Worm (Caenorhabditis elegans) whole organism, mixed stage, embryonic: ENCODE data around the gene C54D2.6.

ENCODE experiments used
- blmp-1 ChIP-seq: fragments of 150-350 bp; optimal IDR thresholded peaks from 2 replicates; lab custom pipeline; 2014; ENCODE audit warnings: missing biosample characterization, missing genetic modification characterization
- ces-1 ChIP-seq: fragments of 150-350 bp; optimal IDR thresholded peaks from 2 replicates; lab custom pipeline; 2014; ENCODE audit warnings: missing biosample characterization, missing genetic modification reagents, missing genetic modification characterization
- elt-1 ChIP-seq: sonication (generic microtip); optimal IDR thresholded peaks from 2 replicates; lab custom pipeline; 2017; ENCODE audit warnings: missing genetic modification characterization, mild to moderate bottlenecking, missing compliant biosample characterization, antibody characterized with exemption, moderate library complexity, borderline replicate concordance; ENCODE audit not compliant: insufficient read depth
- lin-13 ChIP-seq: fragments of 150-350 bp; optimal IDR thresholded peaks from 2 replicates; lab custom pipeline; 2014; ENCODE audit warnings: missing biosample characterization, missing genetic modification characterization
- lsy-2 ChIP-seq: fragments of 150-350 bp; optimal IDR thresholded peaks from 2 replicates; lab custom pipeline; 2014; ENCODE audit warnings: missing biosample characterization, missing genetic modification characterization
- nhr-12 ChIP-seq: fragments of 150-350 bp; optimal IDR thresholded peaks from 2 replicates; lab custom pipeline; 2014; ENCODE audit warnings: missing biosample characterization, missing genetic modification characterization
- nhr-2 ChIP-seq: fragments of 150-350 bp; optimal IDR thresholded peaks from 2 replicates; lab custom pipeline; 2014; ENCODE audit warnings: missing biosample characterization, missing genetic modification characterization
- nhr-237 ChIP-seq: fragments of 150-350 bp; optimal IDR thresholded peaks from 2 replicates; lab custom pipeline; 2014; ENCODE audit warnings: missing biosample characterization, missing genetic modification characterization
- nhr-76 ChIP-seq: sonication (generic microtip); optimal IDR thresholded peaks from 2 replicates; lab custom pipeline; 2017; ENCODE audit warnings: missing biosample characterization, missing genetic modification characterization
- snpc-4 ChIP-seq: fragments of 150-350 bp; optimal IDR thresholded peaks from 2 replicates; lab custom pipeline; 2014; ENCODE audit warnings: missing biosample characterization, missing genetic modification characterization
- sptf-1 ChIP-seq: sonication (generic microtip); optimal IDR thresholded peaks from 2 replicates; lab custom pipeline; 2017; ENCODE audit warnings: mild to moderate bottlenecking, missing genetic modification characterization, moderate library complexity, missing compliant biosample characterization
- unc-62 ChIP-seq: fragments of 150-350 bp; optimal IDR thresholded peaks from 2 replicates; lab custom pipeline; 2014; ENCODE audit warnings: missing biosample characterization, missing genetic modification reagents, missing genetic modification characterization
- ztf-11 ChIP-seq: fragments of 150-350 bp; optimal IDR thresholded peaks from 2 replicates; lab custom pipeline; 2014; ENCODE audit warnings: missing biosample characterization, missing genetic modification characterization

- TF ChIP-seq snpc-4 (tag; lab: Kevin White, UChicago) (no peak), sptf-1 (tag; lab: Kevin White, UChicago) (no peak), lin-13 (tag; lab: Kevin White, UChicago) (no peak), nhr-237 (tag; lab: Kevin White, UChicago) (no peak), elt-1 (tag; lab: Kevin White, UChicago) (no peak), lsy-2 (tag; lab: Kevin White, UChicago) (no peak), unc-62 (GFP tag; lab: Kevin White, UChicago) (no peak), ztf-11 (no peak), nhr-2 (tag; lab: Kevin White, UChicago) (no peak), ces-1 (GFP tag; lab: Kevin White, UChicago) (no peak), nhr-12 (tag; lab: Kevin White, UChicago) (no peak), blmp-1 (tag; lab: Kevin White, UChicago) (no peak), nhr-76 (tag; lab: Kevin White, UChicago) (no peak)
These were observed 45.0 kb upstream of the C54D2.6 start, which contains the start of gene C39D10.5 for ce11 chrX:7892296-7892695.
